Fruit fly (Drosophila melanogaster): Measurements from ENCODE around the gene RluA-2.
A peak's percentile ranks its signal among the peaks of the same experiment; 100 is the strongest.

RluA-2 gene

dm6 chr2L:10430802-10431476, 45.9 kb upstream of the RluA-2 start, which contains the start of the genes Bug22 and TfIIB (continued):
- TF ChIP-seq CG9797 (GFP tag; optimal IDR thresholded peaks at IDR 0.05): peak; percentile 32
- TF ChIP-seq CG6683 (GFP tag; optimal IDR thresholded peaks at IDR 0.05): no peak
- peak; percentile 60 for TF ChIP-seq Ada2b (GFP tag; IDR thresholded peaks at IDR 0.05)
- TF ChIP-seq Awh (GFP tag; IDR thresholded peaks at IDR 0.05): 0 out of 2 replicates have a peak, but pooled peaks have one; percentile 37
- peak; percentile 27 for TF ChIP-seq CG8089 (GFP tag; optimal IDR thresholded peaks at IDR 0.05)
- TF ChIP-seq ac (GFP tag; optimal IDR thresholded peaks at IDR 0.05): no peak
- TF ChIP-seq ind (GFP tag; optimal IDR thresholded peaks at IDR 0.05): peak; percentile 74
- peak; percentile 62 for TF ChIP-seq slou (GFP tag; optimal IDR thresholded peaks at IDR 0.05)
- peak; percentile 66 for TF ChIP-seq CG1233 (GFP tag; optimal IDR thresholded peaks at IDR 0.05)
- peak; percentile 78 for TF ChIP-seq CG8290 (GFP tag; optimal IDR thresholded peaks at IDR 0.05)
- peak; percentile 90 to 92 for TF ChIP-seq CG8290 (tag; optimal IDR thresholded peaks at IDR 0.05)
- TF ChIP-seq CG15269 (tag; optimal IDR thresholded peaks at IDR 0.05): no peak
- TF ChIP-seq vfl (GFP tag; optimal IDR thresholded peaks at IDR 0.05): peak; percentile 68
- TF ChIP-seq lilli (GFP tag; optimal IDR thresholded peaks at IDR 0.05): peak; percentile 86
- peak in 1 of 2 experiments; percentile 56 for TF ChIP-seq bsh (GFP tag; optimal IDR thresholded peaks at IDR 0.05)
- TF ChIP-seq Dfd (GFP tag; optimal IDR thresholded peaks at IDR 0.05): no peak
- peak; percentile 61 for TF ChIP-seq CG18011 (GFP tag; optimal IDR thresholded peaks at IDR 0.05)
- peak; percentile 57 for TF ChIP-seq CG18476 (GFP tag; optimal IDR thresholded peaks at IDR 0.05)
- peak; percentile 73 for TF ChIP-seq grau (tag; optimal IDR thresholded peaks at IDR 0.05)
- no peak for TF ChIP-seq toy (GFP tag; IDR thresholded peaks at IDR 0.05)
- peak; percentile 51 for TF ChIP-seq Nf-YB (GFP tag; optimal IDR thresholded peaks at IDR 0.05)
- no peak for TF ChIP-seq CG16815 (GFP tag; optimal IDR thresholded peaks at IDR 0.05)
- peak; percentile 70 for TF ChIP-seq NC2β (GFP tag; optimal IDR thresholded peaks at IDR 0.05)
- peak; percentile 83; the same call in 2 of the 3 replicates for TF ChIP-seq CG17361 (GFP tag; IDR thresholded peaks at IDR 0.05)
- no peak for TF ChIP-seq Oli (tag; optimal IDR thresholded peaks at IDR 0.05)
- TF ChIP-seq abd-A (tag; optimal IDR thresholded peaks at IDR 0.05): no peak
- no peak for TF ChIP-seq cad (GFP tag; optimal IDR thresholded peaks at IDR 0.05)
- TF ChIP-seq CG10274 (GFP tag; optimal IDR thresholded peaks at IDR 0.05): no peak
- no peak for TF ChIP-seq h (optimal IDR thresholded peaks at IDR 0.05)
- TF ChIP-seq CG11560 (tag; IDR thresholded peaks at IDR 0.05): no peak
- peak; percentile 52 for TF ChIP-seq CG10209 (GFP tag; optimal IDR thresholded peaks at IDR 0.05)
- TF ChIP-seq pb (GFP tag; optimal IDR thresholded peaks at IDR 0.05): no peak
- peak; percentile 17 for TF ChIP-seq CG3995 (GFP tag; optimal IDR thresholded peaks at IDR 0.05)
- no peak for TF ChIP-seq NK7.1 (GFP tag; optimal IDR thresholded peaks at IDR 0.05)
- peak; percentile 74 for TF ChIP-seq phol (tag; optimal IDR thresholded peaks at IDR 0.05)
- TF ChIP-seq CG9609 (GFP tag; optimal IDR thresholded peaks at IDR 0.05): peak; percentile 63
- peak; percentile 82 for TF ChIP-seq NfI (GFP tag; optimal IDR thresholded peaks at IDR 0.05)
- TF ChIP-seq Ssrp (tag; optimal IDR thresholded peaks at IDR 0.05): peak; percentile 58
- TF ChIP-seq CG4820 (GFP tag; optimal IDR thresholded peaks at IDR 0.05): peak; percentile 99
- no peak for TF ChIP-seq CG2678 (tag; optimal IDR thresholded peaks at IDR 0.05)
- TF ChIP-seq CG18262 (tag; optimal IDR thresholded peaks at IDR 0.05): peak; percentile 72
- no peak for TF ChIP-seq Neu2 (GFP tag; optimal IDR thresholded peaks at IDR 0.05; ENCODE audit: borderline replicate concordance)
- TF ChIP-seq Atf-2 (GFP tag; optimal IDR thresholded peaks at IDR 0.05): peak; percentile 53
- TF ChIP-seq twi (tag; optimal IDR thresholded peaks at IDR 0.05): peak; percentile 32
- peak; percentile 74 for TF ChIP-seq dm (GFP tag; optimal IDR thresholded peaks at IDR 0.05)
- no peak for TF ChIP-seq CG7963 (GFP tag; IDR thresholded peaks at IDR 0.05; ENCODE audit: partially characterized antibody)
- no peak for TF ChIP-seq al (GFP tag; IDR thresholded peaks at IDR 0.05)
- peak; percentile 79 for TF ChIP-seq rib (GFP tag; IDR thresholded peaks at IDR 0.05)
- peak; percentile 11 for TF ChIP-seq wek (GFP tag; optimal IDR thresholded peaks at IDR 0.05)
- TF ChIP-seq CG14050 (GFP tag; IDR thresholded peaks at IDR 0.05): no peak
- TF ChIP-seq fru (optimal IDR thresholded peaks at IDR 0.05): no peak
